Worm (Caenorhabditis elegans) whole organism, midembryonic: ENCODE measurements around the gene tif-1A.

ENCODE experiments used
- T22C8.4 ChIP-seq: fragments of 200-800 bp; sonication (Bioruptor generic); IDR thresholded peaks from 2 replicates; pipeline ENCODE4 v1.3.6; 2022; ENCODE audit warnings: missing genetic modification characterization, missing compliant biosample characterization
- flt-1 ChIP-seq: fragments of 200-800 bp; sonication (Bioruptor generic); IDR thresholded peaks from 2 replicates; pipeline ENCODE4 v1.3.6; 2022; ENCODE audit warnings: missing genetic modification characterization, missing compliant biosample characterization
- klf-2 ChIP-seq: fragments of 200-800 bp; sonication (Bioruptor generic); conservative IDR thresholded peaks from 2 replicates; pipeline ENCODE4 v1.3.6; 2022; ENCODE audit warnings: missing genetic modification reagents, missing genetic modification characterization, missing compliant biosample characterization
- med-1 ChIP-seq: sonication (generic microtip); optimal IDR thresholded peaks from 2 replicates; lab custom pipeline; 2017; ENCODE audit warnings: missing genetic modification characterization, mild to moderate bottlenecking, missing compliant biosample characterization, antibody characterized with exemption, missing genetic modification reagents; ENCODE audit not compliant: insufficient read depth
- ref-1 ChIP-seq: fragments of 200-800 bp; sonication (Bioruptor generic); conservative IDR thresholded peaks from 2 replicates; pipeline ENCODE4 v1.3.6; 2022; ENCODE audit warnings: missing genetic modification reagents, missing genetic modification characterization, missing compliant biosample characterization
- ztf-29 ChIP-seq: fragments of 200-800 bp; sonication (Bioruptor generic); IDR thresholded peaks from 2 replicates; pipeline ENCODE4 v1.3.6; 2022; ENCODE audit warnings: missing genetic modification reagents, missing genetic modification characterization, missing compliant biosample characterization

DNA sequence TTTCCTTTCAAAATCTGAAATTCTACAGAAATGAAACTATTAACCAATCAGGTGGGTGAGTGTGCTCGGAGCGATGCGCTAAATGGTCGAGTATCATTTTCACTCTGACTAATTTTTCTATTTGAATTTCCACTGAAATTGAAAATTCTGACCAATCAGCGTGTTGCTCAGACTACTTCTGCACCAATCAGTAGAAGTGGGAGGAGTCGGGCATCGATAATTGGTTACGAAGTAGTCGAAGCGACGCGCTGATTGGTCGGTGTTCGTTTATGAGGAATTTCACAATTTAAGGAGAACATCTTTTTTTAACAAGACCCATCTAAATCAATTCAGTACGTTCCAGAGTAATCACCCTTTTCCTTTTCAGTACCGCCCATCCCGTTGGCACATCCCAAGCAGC, 5.3 kb upstream of the tif-1A start:
- TF ChIP-seq ztf-29 (no peak), flt-1 (no peak), T22C8.4 (GFP tag; lab: Robert Waterston, UW) (no peak), ref-1 (no peak), klf-2 (no peak), med-1 (GFP tag; lab: Kevin White, UChicago) (no peak)
